Worm (Caenorhabditis elegans) whole organism, young adult: ENCODE data around the gene gnrr-3.

ENCODE experiments used
- B0019.2 ChIP-seq: fragments of 200-800 bp; sonication (Bioruptor generic); conservative IDR thresholded peaks from 2 replicates; pipeline ENCODE4 v1.3.6; 2022; ENCODE audit warnings: missing genetic modification reagents, missing genetic modification characterization, missing compliant biosample characterization
- B0035.1 ChIP-seq: sonication (generic microtip); optimal IDR thresholded peaks from 2 replicates; lab custom pipeline; 2016; ENCODE audit warnings: missing genetic modification characterization, mild to moderate bottlenecking, missing compliant biosample characterization, missing genotype, missing genetic modification reagents
- B0261.1 ChIP-seq: sonication (generic microtip); optimal IDR thresholded peaks from 2 replicates; lab custom pipeline; 2016; ENCODE audit warnings: mild to moderate bottlenecking, missing genetic modification characterization, moderate library complexity, missing compliant biosample characterization
- K11D2.4 ChIP-seq: fragments of 200-800 bp; sonication (Bioruptor generic); IDR thresholded peaks from 2 replicates; pipeline ENCODE4 v1.3.6; 2022; ENCODE audit warnings: missing genetic modification reagents, missing genetic modification characterization, missing compliant biosample characterization
- K12H6.12 ChIP-seq: fragments of 200-800 bp; sonication (Bioruptor generic); optimal IDR thresholded peaks from 2 replicates; lab custom pipeline; 2018; ENCODE audit warnings: mild to moderate bottlenecking, missing genetic modification characterization, missing compliant biosample characterization
- Y67H2A.10 ChIP-seq: fragments of 200-800 bp; sonication (Bioruptor generic); conservative IDR thresholded peaks from 2 replicates; pipeline ENCODE4 v1.3.6; 2022; ENCODE audit warnings: missing genetic modification reagents, missing genetic modification characterization, missing compliant biosample characterization
- Y95B8A.8 ChIP-seq: fragments of 200-800 bp; sonication (Bioruptor generic); IDR thresholded peaks from 2 replicates; pipeline ENCODE4 v1.3.6; 2022; ENCODE audit warnings: missing genetic modification reagents, missing genetic modification characterization, missing compliant biosample characterization
- ama-1 ChIP-seq, 3 experiments: fragments of 150-350 bp in 1 of 3; sonication (generic microtip) in 2 of 3; optimal IDR thresholded peaks; 2 replicates each; lab custom pipeline; 2014 to 2018; ENCODE audit warnings: missing biosample characterization in 2 of 3, missing genetic modification characterization in 2 of 3, missing genetic modification reagents in 2 of 3
- aptf-2 ChIP-seq: fragments of 200-800 bp; sonication (Bioruptor generic); conservative IDR thresholded peaks from 2 replicates; pipeline ENCODE4 v1.3.6; 2022; ENCODE audit warnings: missing genetic modification reagents, missing genetic modification characterization, missing compliant biosample characterization
- aptf-3 ChIP-seq: fragments of 200-800 bp; sonication (Bioruptor generic); IDR thresholded peaks from 2 replicates; pipeline ENCODE4 v1.3.6; 2022; ENCODE audit warnings: missing genetic modification characterization, missing compliant biosample characterization
- atf-7 ChIP-seq: sonication (generic microtip); optimal IDR thresholded peaks from 2 replicates; lab custom pipeline; 2017; ENCODE audit warnings: mild to moderate bottlenecking, missing genetic modification characterization, missing compliant biosample characterization
- attf-6 ChIP-seq: fragments of 200-800 bp; sonication (Bioruptor generic); IDR thresholded peaks from 2 replicates; pipeline ENCODE4 v1.3.6; 2022; ENCODE audit warnings: missing genetic modification reagents, missing genetic modification characterization, missing compliant biosample characterization
- egl-44 ChIP-seq: fragments of 200-800 bp; sonication (Bioruptor generic); IDR thresholded peaks from 2 replicates; pipeline ENCODE4 v1.3.6; 2022; ENCODE audit warnings: missing genetic modification reagents, missing genetic modification characterization, missing compliant biosample characterization
- egrh-3 ChIP-seq: fragments of 200-800 bp; sonication (Bioruptor generic); IDR thresholded peaks from 2 replicates; pipeline ENCODE4 v1.3.6; 2022; ENCODE audit warnings: missing genetic modification reagents, missing genetic modification characterization, missing compliant biosample characterization
- him-1 ChIP-seq: sonication (generic microtip); optimal IDR thresholded peaks from 2 replicates; lab custom pipeline; 2016; ENCODE audit warnings: missing genotype, missing genetic modification reagents, missing genetic modification characterization, missing compliant biosample characterization
- hmg-1.2 ChIP-seq: fragments of 200-800 bp; sonication (Bioruptor generic); IDR thresholded peaks from 2 replicates; pipeline ENCODE4 v1.3.6; 2022; ENCODE audit warnings: missing genetic modification reagents, missing genetic modification characterization, missing compliant biosample characterization
- hmg-20 ChIP-seq: fragments of 200-800 bp; sonication (Bioruptor generic); IDR thresholded peaks from 2 replicates; pipeline ENCODE4 v1.3.6; 2022; ENCODE audit warnings: missing genetic modification reagents, missing genetic modification characterization, missing compliant biosample characterization
- hrde-1 ChIP-seq: sonication (generic microtip); optimal IDR thresholded peaks from 2 replicates; lab custom pipeline; 2016; ENCODE audit warnings: missing genetic modification characterization, mild to moderate bottlenecking, missing compliant biosample characterization, moderate library complexity, missing genotype, missing genetic modification reagents, borderline replicate concordance
- let-526 ChIP-seq: fragments of 200-800 bp; sonication (Bioruptor generic); IDR thresholded peaks from 2 replicates; pipeline ENCODE4 v1.3.6; 2022; ENCODE audit warnings: missing genetic modification reagents, missing genetic modification characterization, missing compliant biosample characterization
- lin-40 ChIP-seq: sonication (generic microtip); optimal IDR thresholded peaks from 2 replicates; lab custom pipeline; 2016; ENCODE audit warnings: missing genetic modification characterization, mild to moderate bottlenecking, missing compliant biosample characterization, missing genotype, missing genetic modification reagents
- lsl-1 ChIP-seq: fragments of 200-800 bp; sonication (Bioruptor generic); optimal IDR thresholded peaks from 2 replicates; lab custom pipeline; 2018; ENCODE audit warnings: mild to moderate bottlenecking, missing genetic modification characterization, moderate library complexity, missing compliant biosample characterization
- madf-10 ChIP-seq: sonication (generic microtip); optimal IDR thresholded peaks from 2 replicates; lab custom pipeline; 2016; ENCODE audit warnings: mild to moderate bottlenecking, missing genetic modification characterization, missing compliant biosample characterization
- madf-3 ChIP-seq: fragments of 200-800 bp; sonication (Bioruptor generic); IDR thresholded peaks from 2 replicates; pipeline ENCODE4 v1.3.6; 2022; ENCODE audit warnings: missing genetic modification reagents, missing genetic modification characterization, missing compliant biosample characterization
- mes-4 ChIP-seq: sonication (generic microtip); optimal IDR thresholded peaks from 2 replicates; lab custom pipeline; 2016; ENCODE audit warnings: missing genotype, missing genetic modification characterization, missing compliant biosample characterization
- mxl-1 ChIP-seq: sonication (generic microtip); optimal IDR thresholded peaks from 2 replicates; lab custom pipeline; 2016; ENCODE audit warnings: missing genetic modification characterization, missing compliant biosample characterization
- nhr-27 ChIP-seq: fragments of 200-800 bp; sonication (Bioruptor generic); optimal IDR thresholded peaks from 2 replicates; lab custom pipeline; 2018; ENCODE audit warnings: mild to moderate bottlenecking, missing genetic modification characterization, moderate library complexity, missing compliant biosample characterization
- nhr-80 ChIP-seq: sonication (generic microtip); optimal IDR thresholded peaks from 2 replicates; lab custom pipeline; 2016; ENCODE audit warnings: missing genetic modification characterization, missing compliant biosample characterization
- rpc-1 ChIP-seq, 2 experiments: fragments of 150-350 bp in 1 of 2; sonication (generic microtip) in 1 of 2; optimal IDR thresholded peaks; 2 replicates each; lab custom pipeline; 2014 to 2018; ENCODE audit warnings: missing biosample characterization in 1 of 2, missing genetic modification characterization in 1 of 2, missing genetic modification reagents in 1 of 2, missing genotype in 1 of 2
- snpc-1.1 ChIP-seq: sonication (generic microtip); optimal IDR thresholded peaks from 2 replicates; lab custom pipeline; 2017; ENCODE audit warnings: missing genetic modification characterization, mild to moderate bottlenecking, missing compliant biosample characterization, antibody characterized with exemption, moderate library complexity, missing genotype, missing genetic modification reagents; ENCODE audit not compliant: insufficient read depth
- sptf-2 ChIP-seq: fragments of 200-800 bp; sonication (Bioruptor generic); optimal IDR thresholded peaks from 2 replicates; lab custom pipeline; 2018; ENCODE audit warnings: mild to moderate bottlenecking, missing genetic modification characterization, missing compliant biosample characterization
- ztf-18 ChIP-seq: sonication (generic microtip); optimal IDR thresholded peaks from 2 replicates; lab custom pipeline; 2016; ENCODE audit warnings: missing genotype, mild to moderate bottlenecking, missing genetic modification characterization, missing compliant biosample characterization
- ztf-22 ChIP-seq: fragments of 200-800 bp; sonication (Bioruptor generic); optimal IDR thresholded peaks from 2 replicates; lab custom pipeline; 2018; ENCODE audit warnings: mild to moderate bottlenecking, missing genetic modification characterization, moderate library complexity, missing compliant biosample characterization

Gene gnrr-3

DNA sequence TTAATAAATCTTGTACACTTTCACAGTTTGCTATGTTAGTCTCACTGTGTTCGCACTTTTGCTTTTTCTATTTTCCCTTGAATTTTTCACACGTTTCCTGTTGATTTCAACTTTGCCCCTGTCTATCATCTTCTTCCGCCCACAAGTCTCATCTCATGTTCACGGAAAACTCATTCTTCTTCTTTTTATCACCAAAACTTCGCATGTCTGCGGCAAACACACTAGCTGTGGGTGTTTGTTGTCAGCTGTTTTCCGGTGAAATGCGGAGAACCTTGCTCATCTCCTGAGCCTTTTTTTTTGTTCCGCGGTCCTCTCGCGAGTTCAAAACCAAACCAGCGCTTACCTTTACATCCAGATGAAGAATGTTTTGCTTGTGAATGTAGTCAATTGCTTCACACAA is 19.2 kb downstream of the gnrr-3 start:
- TF ChIP-seq aptf-3 (no peak), ztf-18 (tag; lab: Kevin White, UChicago) (no peak), nhr-27 (tag; lab: Kevin White, UChicago) (no peak), him-1 (tag; lab: Kevin White, UChicago) (no peak), atf-7 (tag; lab: Kevin White, UChicago) (no peak), rpc-1 (optimal IDR thresholded peaks at IDR 0.05; lab: Kevin White, UChicago) (no peak), rpc-1 (tag; optimal IDR thresholded peaks at IDR 0.05; lab: Kevin White, UChicago) (no peak), B0035.1 (tag; lab: Kevin White, UChicago) (no peak), K11D2.4 (GFP tag; lab: Robert Waterston, UW) (0 out of 2 replicates have a peak, but pooled peaks have one; percentile 48)

DNA sequence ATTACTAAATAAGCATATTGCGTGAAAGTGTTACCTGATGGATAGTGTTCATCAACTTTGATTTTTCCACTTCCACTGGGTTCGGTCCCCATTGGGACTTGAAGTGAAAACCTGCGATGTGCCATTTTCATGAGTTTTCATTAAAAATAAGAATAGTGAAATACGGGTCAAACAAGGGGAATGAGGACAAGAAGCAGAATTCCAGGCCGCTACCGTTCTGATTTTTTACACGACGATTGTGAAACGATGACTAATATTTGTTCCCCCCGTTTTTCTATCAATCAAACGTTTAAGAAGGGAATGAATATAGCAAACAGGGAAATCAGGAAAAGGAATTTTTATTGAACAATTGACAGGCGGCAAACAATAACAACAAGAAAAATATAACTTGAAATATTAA is 20.4 kb downstream of the gnrr-3 start, which contains the start of gene mlck-1:
Gene mlck-1 (minus strand): TSS at position 101 of the 400 bp plus-strand sequence.
- TF ChIP-seq lsl-1 (GFP tag; lab: Kevin White, UChicago) (no peak), lin-40 (tag; lab: Kevin White, UChicago) (no peak), Y67H2A.10 (GFP tag; lab: Robert Waterston, UW) (no peak), egl-44 (GFP tag; lab: Robert Waterston, UW) (no peak), madf-10 (tag; lab: Kevin White, UChicago) (no peak), attf-6 (GFP tag; lab: Robert Waterston, UW) (no peak), K12H6.12 (tag; lab: Kevin White, UChicago) (no peak), Y95B8A.8 (GFP tag; lab: Robert Waterston, UW) (no peak), ama-1 (optimal IDR thresholded peaks at IDR 0.05; lab: Kevin White, UChicago) (no peak), ama-1 (GFP tag; optimal IDR thresholded peaks at IDR 0.05; lab: Kevin White, UChicago) (no peak), hmg-20 (GFP tag; lab: Robert Waterston, UW) (no peak)

DNA sequence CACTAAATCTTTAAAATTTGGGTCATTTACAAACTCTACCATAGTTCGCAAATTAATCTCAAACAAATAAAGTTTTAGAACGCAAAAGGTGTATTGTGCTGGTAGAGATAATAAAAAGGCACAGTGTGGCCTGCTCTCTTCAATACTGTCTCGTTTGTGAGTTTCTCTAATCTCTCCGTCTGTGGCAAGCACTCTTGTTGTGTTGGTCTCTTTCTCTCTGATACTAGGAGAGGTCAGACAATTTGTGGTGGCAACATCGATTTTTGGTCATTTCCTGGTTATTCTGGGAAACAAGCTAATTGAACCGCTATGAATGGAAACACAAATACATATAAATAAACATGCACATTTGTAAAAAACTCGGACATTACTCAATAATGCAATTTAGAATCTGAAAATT is 25.0 kb downstream of the gnrr-3 start, which contains the start of gene ZC373.5:
Gene ZC373.5 (minus strand): TSS at position 159 of the 400 bp plus-strand sequence.
- TF ChIP-seq hmg-1.2 (GFP tag; lab: Robert Waterston, UW) (peak; percentile 66; the same call in 1 of the 2 replicates), B0035.1 (tag; lab: Kevin White, UChicago) (no peak), nhr-80 (tag; lab: Kevin White, UChicago) (peak; percentile 83), ztf-18 (tag; lab: Kevin White, UChicago) (no peak)

DNA sequence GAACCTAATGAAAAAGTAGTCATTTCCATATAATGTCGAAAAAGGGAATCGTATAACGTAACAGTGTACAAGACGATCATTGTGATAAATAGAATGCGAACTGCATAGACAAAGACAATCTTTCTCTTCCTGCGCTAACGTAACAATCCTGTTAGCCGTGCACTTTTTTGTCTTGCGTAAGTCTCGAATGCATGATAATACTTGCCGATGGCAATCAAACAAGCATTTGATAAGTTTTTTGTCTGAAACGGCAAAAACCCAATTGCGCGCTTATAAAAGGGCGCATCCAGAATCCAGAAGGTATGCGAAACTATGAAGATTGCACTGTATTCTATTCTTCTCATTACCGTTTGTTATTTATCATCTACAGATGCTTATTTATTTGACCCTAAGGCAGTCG is 25.7 kb downstream of the gnrr-3 start, which contains the start of gene dao-4:
Gene dao-4 (plus strand): TSS at position 301 of the 400 bp plus-strand sequence.
- TF ChIP-seq ztf-22 = no peak
- no peak for TF ChIP-seq B0019.2
- no peak for TF ChIP-seq sptf-2
- TF ChIP-seq madf-3 = no peak
- no peak for TF ChIP-seq lsl-1 (GFP tag; lab: Kevin White, UChicago)
- TF ChIP-seq madf-10 (tag; lab: Kevin White, UChicago) = no peak
- TF ChIP-seq hmg-20 (GFP tag; lab: Robert Waterston, UW) = no peak
- TF ChIP-seq mxl-1 (tag; lab: Kevin White, UChicago) = no peak
- TF ChIP-seq B0261.1 (tag; lab: Kevin White, UChicago) = no peak
- TF ChIP-seq egrh-3 (GFP tag; lab: Robert Waterston, UW) = no peak
- no peak for TF ChIP-seq mes-4 (tag; lab: Kevin White, UChicago)
- TF ChIP-seq aptf-2 (GFP tag; lab: Robert Waterston, UW) = no peak
- TF ChIP-seq nhr-27 (tag; lab: Kevin White, UChicago) = no peak
- no peak for TF ChIP-seq snpc-1.1 (tag; lab: Kevin White, UChicago)
- no peak for TF ChIP-seq hmg-1.2 (GFP tag; lab: Robert Waterston, UW)
- no peak for TF ChIP-seq hrde-1 (tag; lab: Kevin White, UChicago)
- no peak for TF ChIP-seq let-526
